Worm (Caenorhabditis elegans): Measurements from ENCODE around the gene C06E4.8.
A peak's percentile ranks its signal among the peaks of the same experiment; 100 is the strongest.

C06E4.8 gene

ce11 chrIV:7319931-7320435 is 34.3 kb upstream of the C06E4.8 start (continued):
- TF ChIP-seq lsy-27 (tag; optimal IDR thresholded peaks at IDR 0.05; ENCODE audit: borderline replicate concordance, insufficient read depth) (no peak), lin-54 (GFP tag; optimal IDR thresholded peaks at IDR 0.05) (peak; percentile 4), tbx-9 (tag; optimal IDR thresholded peaks at IDR 0.05; ENCODE audit: borderline replicate concordance) (no peak), let-526 (GFP tag; IDR thresholded peaks at IDR 0.05) (no peak), madf-8 (GFP tag; conservative IDR thresholded peaks at IDR 0.05) (no peak), nhr-80 (tag; optimal IDR thresholded peaks at IDR 0.05) (peak; percentile 92), zfh-2 (GFP tag; conservative IDR thresholded peaks at IDR 0.05) (peak; percentile 99), ekl-4 (GFP tag; IDR thresholded peaks at IDR 0.05) (peak; percentile 65; the same call in 1 of the 2 replicates), lir-1 (GFP tag; conservative IDR thresholded peaks at IDR 0.05) (no peak), dpl-1 (GFP tag; optimal IDR thresholded peaks at IDR 0.05) (no peak), rpc-1 (optimal IDR thresholded peaks at IDR 0.05) (no peak), rpc-1 (tag; optimal IDR thresholded peaks at IDR 0.05) (no peak), pbrm-1 (GFP tag; IDR thresholded peaks at IDR 0.05) (peak; percentile 63; the same call in 1 of the 2 replicates), ztf-26 (tag; optimal IDR thresholded peaks at IDR 0.05) (peak; percentile 53), madf-3 (GFP tag; IDR thresholded peaks at IDR 0.05) (no peak), nfya-2 (GFP tag; IDR thresholded peaks at IDR 0.05) (no peak), ceh-58 (GFP tag; IDR thresholded peaks at IDR 0.05) (no peak), nfya-1 (tag; optimal IDR thresholded peaks at IDR 0.05; ENCODE audit: borderline replicate concordance, insufficient read depth) (no peak), hrde-1 (tag; optimal IDR thresholded peaks at IDR 0.05; ENCODE audit: borderline replicate concordance) (no peak), cebp-1 (GFP tag; IDR thresholded peaks at IDR 0.05) (no peak), cebp-1 (tag; optimal IDR thresholded peaks at IDR 0.05) (peak; percentile 85), ceh-100 (GFP tag; IDR thresholded peaks at IDR 0.05) (peak; percentile 33; the same call in 1 of the 2 replicates), T26A5.8 (tag; optimal IDR thresholded peaks at IDR 0.05) (no peak), let-607 (tag; optimal IDR thresholded peaks at IDR 0.05) (peak in 1 of 2 experiments; percentile 6), ztf-25 (GFP tag; IDR thresholded peaks at IDR 0.05) (no peak), F22D6.2 (tag; optimal IDR thresholded peaks at IDR 0.05) (peak; percentile 29), lin-35 (GFP tag; optimal IDR thresholded peaks at IDR 0.05) (peak in 1 of 3 experiments; percentile 57), ceh-79 (tag; optimal IDR thresholded peaks at IDR 0.05) (no peak), hlh-26 (GFP tag; conservative IDR thresholded peaks at IDR 0.05) (no peak), attf-6 (GFP tag; IDR thresholded peaks at IDR 0.05) (no peak), sdz-38 (tag; optimal IDR thresholded peaks at IDR 0.05) (no peak), cebp-2 (GFP tag; IDR thresholded peaks at IDR 0.05) (no peak), Y79H2A.3 (GFP tag; conservative IDR thresholded peaks at IDR 0.05) (no peak), ets-4 (GFP tag; optimal IDR thresholded peaks at IDR 0.05) (no peak), mxl-1 (tag; optimal IDR thresholded peaks at IDR 0.05) (no peak), T07F8.4 (tag; optimal IDR thresholded peaks at IDR 0.05) (no peak), F49E8.2 (tag; optimal IDR thresholded peaks at IDR 0.05; ENCODE audit: insufficient read depth) (no peak), snpc-1.1 (tag; optimal IDR thresholded peaks at IDR 0.05; ENCODE audit: insufficient read depth) (no peak), nhr-90 (tag; optimal IDR thresholded peaks at IDR 0.05) (peak; percentile 19), him-1 (tag; optimal IDR thresholded peaks at IDR 0.05) (no peak), mcd-1 (GFP tag; IDR thresholded peaks at IDR 0.05) (peak; percentile 70), F52B5.7 (tag; optimal IDR thresholded peaks at IDR 0.05) (no peak), ztf-18 (tag; optimal IDR thresholded peaks at IDR 0.05) (peak; percentile 48), F57A8.1 (GFP tag; optimal IDR thresholded peaks at IDR 0.05) (no peak), bed-1 (GFP tag; IDR thresholded peaks at IDR 0.05) (no peak), attf-5 (GFP tag; optimal IDR thresholded peaks at IDR 0.05) (peak; percentile 88), tlf-1 (GFP tag; optimal IDR thresholded peaks at IDR 0.05) (peak; percentile 12), madf-6 (GFP tag; IDR thresholded peaks at IDR 0.05) (0 out of 2 replicates have a peak, but pooled peaks have one; percentile 19)

All from whole organism, young adult.